Worm (Caenorhabditis elegans) whole organism, L4 larva: ENCODE measurements around the gene nccd-1.

Source experiments
- R02D3.7 ChIP-seq: fragments of 150-350 bp; sonication (generic microtip); optimal IDR thresholded peaks from 3 replicates; lab custom pipeline; 2014; ENCODE audit warnings: missing biosample characterization, missing genetic modification characterization
- daf-12 ChIP-seq: fragments of 150-350 bp; optimal IDR thresholded peaks from 2 replicates; lab custom pipeline; 2014; ENCODE audit warnings: missing biosample characterization, missing genetic modification reagents, missing genetic modification characterization
- daf-16 ChIP-seq, 3 experiments: sonication (generic microtip); optimal IDR thresholded peaks; 2 replicates each; lab custom pipeline; 2016 to 2017; ENCODE audit warnings: missing genetic modification characterization in 3 of 3, missing genetic modification reagents in 3 of 3, mild to moderate bottlenecking in 2 of 3, missing compliant biosample characterization in 2 of 3, missing biosample characterization in 1 of 3, moderate library complexity in 1 of 3
- hlh-11 ChIP-seq: fragments of 200-800 bp; sonication (Bioruptor generic); optimal IDR thresholded peaks from 2 replicates; lab custom pipeline; 2018; ENCODE audit warnings: mild to moderate bottlenecking, missing genetic modification characterization, missing compliant biosample characterization
- lsy-2 ChIP-seq, 2 experiments: fragments of 150-350 bp in 1 of 2; sonication (generic microtip) in 1 of 2; optimal IDR thresholded peaks; 2 replicates each; lab custom pipeline; 2014 to 2017; ENCODE audit warnings: missing biosample characterization in 2 of 2, missing genetic modification characterization in 2 of 2
- madf-9 ChIP-seq: fragments of 200-800 bp; sonication (Bioruptor generic); conservative IDR thresholded peaks from 2 replicates; pipeline ENCODE4 v1.3.6; 2022; ENCODE audit warnings: missing genetic modification reagents, missing genetic modification characterization, missing compliant biosample characterization
- mdl-1 ChIP-seq, 2 experiments: fragments of 150-350 bp in 1 of 2; sonication (generic microtip) in 1 of 2; optimal IDR thresholded peaks; 2 replicates each; lab custom pipeline; 2014 to 2017; ENCODE audit warnings: missing biosample characterization in 2 of 2, missing genetic modification characterization in 2 of 2
- nhr-11 ChIP-seq: fragments of 150-350 bp; optimal IDR thresholded peaks from 2 replicates; lab custom pipeline; 2014; ENCODE audit warnings: missing biosample characterization, missing genetic modification characterization
- nhr-25 ChIP-seq: sonication (generic microtip); optimal IDR thresholded peaks from 2 replicates; lab custom pipeline; 2017; ENCODE audit warnings: missing genetic modification characterization, mild to moderate bottlenecking, missing compliant biosample characterization, antibody characterized with exemption, moderate library complexity, borderline replicate concordance; ENCODE audit not compliant: insufficient read depth
- nhr-28 ChIP-seq: fragments of 150-350 bp; optimal IDR thresholded peaks from 2 replicates; lab custom pipeline; 2014; ENCODE audit warnings: missing biosample characterization, missing genetic modification characterization
- nhr-42 ChIP-seq: fragments of 200-800 bp; sonication (Bioruptor generic); IDR thresholded peaks from 2 replicates; pipeline ENCODE4 v1.3.6; 2022; ENCODE audit warnings: missing genetic modification characterization, missing compliant biosample characterization
- pqm-1 ChIP-seq: sonication (generic microtip); optimal IDR thresholded peaks from 2 replicates; lab custom pipeline; 2017; ENCODE audit warnings: missing biosample characterization, missing genetic modification characterization
- unc-39 ChIP-seq: sonication (generic microtip); optimal IDR thresholded peaks from 2 replicates; lab custom pipeline; 2017; ENCODE audit warnings: missing biosample characterization, missing genetic modification characterization
- ztf-11 ChIP-seq: fragments of 150-350 bp; optimal IDR thresholded peaks from 2 replicates; lab custom pipeline; 2014; ENCODE audit warnings: missing biosample characterization, missing genetic modification characterization

DNA sequence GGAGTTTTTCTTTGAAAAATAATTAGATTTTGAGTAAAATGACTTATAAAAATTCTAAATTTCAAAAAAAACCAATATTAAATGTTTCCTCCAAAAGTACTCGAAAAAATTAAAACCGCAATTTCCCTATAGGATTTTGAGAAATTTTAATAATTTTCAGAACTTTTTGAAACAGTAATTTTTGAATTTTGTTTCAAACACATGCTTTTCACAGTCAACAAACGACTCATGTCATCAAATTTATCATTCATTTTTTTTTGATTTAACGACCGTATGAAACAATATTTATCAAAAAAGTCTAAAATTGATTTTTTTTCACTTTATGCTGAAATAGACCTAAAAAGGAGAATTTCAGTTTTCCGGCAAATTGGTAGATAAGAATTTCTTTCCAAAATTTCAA, 38.1 kb downstream of the nccd-1 start:
- TF ChIP-seq daf-16 (GFP tag; optimal IDR thresholded peaks at IDR 0.05; lab: Kevin White, UChicago) (no peak), daf-16 (tag; optimal IDR thresholded peaks at IDR 0.05; lab: Kevin White, UChicago) (no peak), hlh-11 (tag; lab: Kevin White, UChicago) (no peak), nhr-28 (tag; lab: Kevin White, UChicago) (no peak), lsy-2 (tag; optimal IDR thresholded peaks at IDR 0.05; lab: Kevin White, UChicago) (no peak), daf-12 (tag; lab: Kevin White, UChicago) (no peak), madf-9 (no peak), nhr-25 (tag; lab: Kevin White, UChicago) (no peak), pqm-1 (tag; lab: Kevin White, UChicago) (no peak), unc-39 (tag; lab: Kevin White, UChicago) (no peak), nhr-11 (tag; lab: Kevin White, UChicago) (no peak), mdl-1 (tag; optimal IDR thresholded peaks at IDR 0.05; lab: Kevin White, UChicago) (no peak), R02D3.7 (tag; lab: Kevin White, UChicago) (no peak), ztf-11 (no peak), nhr-42 (GFP tag; lab: Robert Waterston, UW) (no peak)
